Worm (Caenorhabditis elegans) whole organism, L4 larva: ENCODE measurements around the gene srn-1.

Experiments
- R02D3.7 ChIP-seq: fragments of 150-350 bp; sonication (generic microtip); optimal IDR thresholded peaks from 3 replicates; lab custom pipeline; 2014; ENCODE audit warnings: missing biosample characterization, missing genetic modification characterization
- Y48G9A.11 ChIP-seq: fragments of 200-800 bp; sonication (Bioruptor generic); IDR thresholded peaks from 2 replicates; pipeline ENCODE4 v1.3.6; 2022; ENCODE audit warnings: missing genetic modification reagents, missing genetic modification characterization, missing compliant biosample characterization
- ceh-28 ChIP-seq: fragments of 150-350 bp; optimal IDR thresholded peaks from 2 replicates; lab custom pipeline; 2014; ENCODE audit warnings: missing biosample characterization, missing genetic modification reagents, missing genetic modification characterization
- jun-1 ChIP-seq: fragments of 150-350 bp; optimal IDR thresholded peaks from 2 replicates; lab custom pipeline; 2014; ENCODE audit warnings: missing biosample characterization, missing genetic modification reagents, missing genetic modification characterization
- lim-7 ChIP-seq: fragments of 200-800 bp; sonication (Bioruptor generic); IDR thresholded peaks from 2 replicates; pipeline ENCODE4 v1.3.6; 2022; ENCODE audit warnings: missing genetic modification characterization, missing compliant biosample characterization
- lsy-2 ChIP-seq, 2 experiments: fragments of 150-350 bp in 1 of 2; sonication (generic microtip) in 1 of 2; optimal IDR thresholded peaks; 2 replicates each; lab custom pipeline; 2014 to 2017; ENCODE audit warnings: missing biosample characterization in 2 of 2, missing genetic modification characterization in 2 of 2
- nhr-10 ChIP-seq: fragments of 150-350 bp; optimal IDR thresholded peaks from 2 replicates; lab custom pipeline; 2014; ENCODE audit warnings: missing biosample characterization, missing genetic modification characterization
- nhr-77 ChIP-seq: fragments of 150-350 bp; optimal IDR thresholded peaks from 2 replicates; lab custom pipeline; 2014; ENCODE audit warnings: missing biosample characterization, missing genetic modification characterization
- skn-1 ChIP-seq: fragments of 150-350 bp; optimal IDR thresholded peaks from 2 replicates; lab custom pipeline; 2014; ENCODE audit warnings: missing biosample characterization, missing genetic modification characterization
- snpc-4 ChIP-seq: fragments of 150-350 bp; optimal IDR thresholded peaks from 2 replicates; lab custom pipeline; 2014; ENCODE audit warnings: missing biosample characterization, missing genetic modification characterization
- tra-1 ChIP-seq: fragments of 200-800 bp; sonication (Bioruptor generic); IDR thresholded peaks from 2 replicates; pipeline ENCODE4 v1.3.6; 2022; ENCODE audit warnings: missing genetic modification reagents, missing genetic modification characterization, missing compliant biosample characterization

DNA sequence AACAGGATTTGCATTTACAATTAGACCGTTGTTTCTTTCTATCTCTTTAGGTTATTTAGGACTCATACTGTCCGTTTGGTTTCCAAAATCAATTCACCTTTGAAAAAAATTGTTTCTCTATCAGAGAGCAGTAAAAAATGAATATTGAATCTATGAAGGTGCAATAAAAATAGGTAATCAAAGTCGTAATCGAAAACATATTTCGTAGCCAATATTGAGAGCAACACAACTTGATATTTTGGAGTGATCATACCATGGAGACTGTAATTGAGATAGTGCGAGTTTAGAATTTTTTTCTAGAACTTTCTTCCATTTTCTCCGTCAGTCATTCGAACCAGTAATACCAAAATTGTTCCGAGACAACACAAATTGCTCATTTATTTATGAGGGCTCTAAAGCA, 15.7 kb downstream of the srn-1 start, which contains the start of gene F31F7.2:
- TF ChIP-seq ceh-28 (tag; lab: Kevin White, UChicago) (no peak), Y48G9A.11 (GFP tag; lab: Robert Waterston, UW) (no peak), jun-1 (no peak), nhr-77 (no peak), snpc-4 (no peak), lim-7 (no peak), lsy-2 (tag; optimal IDR thresholded peaks at IDR 0.05; lab: Kevin White, UChicago) (no peak), skn-1 (no peak), nhr-10 (tag; lab: Kevin White, UChicago) (no peak), R02D3.7 (tag; lab: Kevin White, UChicago) (no peak), tra-1 (GFP tag; lab: Robert Waterston, UW) (no peak)
